Worm (Caenorhabditis elegans) whole organism, L1 larva: ENCODE measurements around the gene nhr-112.

Experiments used
- C16A3.4 ChIP-seq: fragments of 150-350 bp; optimal IDR thresholded peaks from 2 replicates; lab custom pipeline; 2014; ENCODE audit warnings: missing biosample characterization, missing genetic modification characterization
- F16B12.6 ChIP-seq: fragments of 150-350 bp; optimal IDR thresholded peaks from 2 replicates; lab custom pipeline; 2014; ENCODE audit warnings: missing biosample characterization, missing genetic modification characterization
- ama-1 ChIP-seq: fragments of 150-350 bp; optimal IDR thresholded peaks from 2 replicates; lab custom pipeline; 2014
- elt-3 ChIP-seq, 6 experiments: fragments of 150-350 bp in 1 of 6; sonication (generic microtip); optimal IDR thresholded peaks; 2 replicates each; lab custom pipeline; 2017 to 2018; ENCODE audit warnings: missing biosample characterization in 6 of 6, missing genetic modification characterization in 6 of 6, inconsistent platforms in 1 of 6
- fos-1 ChIP-seq: fragments of 150-350 bp; optimal IDR thresholded peaks from 2 replicates; lab custom pipeline; 2014; ENCODE audit warnings: missing biosample characterization, missing genetic modification characterization
- mep-1 ChIP-seq: fragments of 150-350 bp; optimal IDR thresholded peaks from 2 replicates; lab custom pipeline; 2014; ENCODE audit warnings: missing biosample characterization, missing genetic modification characterization
- nhr-237 ChIP-seq: fragments of 150-350 bp; optimal IDR thresholded peaks from 2 replicates; lab custom pipeline; 2014; ENCODE audit warnings: missing biosample characterization, missing genetic modification characterization
- nhr-77 ChIP-seq: fragments of 150-350 bp; optimal IDR thresholded peaks from 2 replicates; lab custom pipeline; 2014; ENCODE audit warnings: missing biosample characterization, missing genetic modification characterization
- nhr-85 ChIP-seq: sonication (generic microtip); peaks from one replicate; lab custom pipeline; 2016; ENCODE audit warnings: missing genetic modification characterization, inconsistent platforms, missing compliant biosample characterization
- pax-3 ChIP-seq: fragments of 200-800 bp; sonication (Bioruptor generic); optimal IDR thresholded peaks from 2 replicates; lab custom pipeline; 2018; ENCODE audit warnings: mild to moderate bottlenecking, missing genetic modification characterization, moderate library complexity, missing compliant biosample characterization
- sox-4 ChIP-seq: sonication (generic microtip); optimal IDR thresholded peaks from 2 replicates; lab custom pipeline; 2016; ENCODE audit warnings: missing genetic modification characterization, missing compliant biosample characterization
- swsn-7 ChIP-seq: sonication (generic microtip); optimal IDR thresholded peaks from 2 replicates; lab custom pipeline; 2016; ENCODE audit warnings: missing genetic modification characterization, missing compliant biosample characterization
- tbx-2 ChIP-seq: sonication (generic microtip); optimal IDR thresholded peaks from 2 replicates; lab custom pipeline; 2016; ENCODE audit warnings: missing genetic modification characterization, missing compliant biosample characterization
- ztf-11 ChIP-seq, 2 experiments: sonication (generic microtip); optimal IDR thresholded peaks; 2 replicates each; lab custom pipeline; 2016 to 2017; ENCODE audit warnings: missing genetic modification characterization in 2 of 2, missing biosample characterization in 1 of 2, missing compliant biosample characterization in 1 of 2

- no peak for TF ChIP-seq tbx-2 (tag; lab: Kevin White, UChicago)
- no peak for TF ChIP-seq F16B12.6 (tag; lab: Kevin White, UChicago)
- TF ChIP-seq nhr-237 (tag; lab: Kevin White, UChicago), result no peak
- no peak for TF ChIP-seq sox-4 (tag; lab: Kevin White, UChicago)
- TF ChIP-seq nhr-77, result no peak
- TF ChIP-seq mep-1 (tag; lab: Kevin White, UChicago), result no peak
- no peak for TF ChIP-seq ztf-11 (tag; optimal IDR thresholded peaks at IDR 0.05; lab: Kevin White, UChicago)
- no peak for TF ChIP-seq pax-3
- TF ChIP-seq C16A3.4 (tag; lab: Kevin White, UChicago), result no peak
- no peak for TF ChIP-seq elt-3 (tag; optimal IDR thresholded peaks at IDR 0.05; lab: Kevin White, UChicago)
- no peak for TF ChIP-seq nhr-85 (tag; lab: Kevin White, UChicago)
- no peak for TF ChIP-seq swsn-7
- no peak for TF ChIP-seq fos-1
- no peak for TF ChIP-seq ama-1 (lab: Kevin White, UChicago)
Measured at ce11 chrV:16726915-16727314, 3.3 kb upstream of the nhr-112 start, which contains the start of gene T25E12.14.
